Worm (Caenorhabditis elegans) whole organism, L4 larva: ENCODE data around the gene clec-50.

Source experiments
- F49E8.2 ChIP-seq: sonication (generic microtip); optimal IDR thresholded peaks from 2 replicates; lab custom pipeline; 2016; ENCODE audit warnings: missing compliant biosample characterization, mild to moderate bottlenecking, missing genetic modification characterization, borderline replicate concordance
- Y105C5A.15 ChIP-seq: fragments of 200-800 bp; sonication (Bioruptor generic); IDR thresholded peaks from 2 replicates; pipeline ENCODE4 v1.3.6; 2022; ENCODE audit warnings: missing genetic modification characterization, missing compliant biosample characterization
- Y75B8A.6 ChIP-seq: fragments of 200-800 bp; sonication (Bioruptor generic); IDR thresholded peaks from 2 replicates; pipeline ENCODE4 v1.3.6; 2022; ENCODE audit warnings: missing genetic modification reagents, missing genetic modification characterization, missing compliant biosample characterization
- ZK546.5 ChIP-seq, 2 experiments: sonication (generic microtip); optimal IDR thresholded peaks; 2 replicates each; lab custom pipeline; 2017; ENCODE audit warnings: missing biosample characterization in 2 of 2, missing genetic modification characterization in 2 of 2
- aly-2 ChIP-seq: sonication (generic microtip); optimal IDR thresholded peaks from 2 replicates; lab custom pipeline; 2018; ENCODE audit warnings: missing biosample characterization, missing genetic modification characterization
- ama-1 ChIP-seq: fragments of 150-350 bp; optimal IDR thresholded peaks from 2 replicates; lab custom pipeline; 2014; ENCODE audit warnings: inconsistent platforms, mixed read lengths
- arid-1 ChIP-seq: fragments of 200-800 bp; sonication (Bioruptor generic); conservative IDR thresholded peaks from 2 replicates; pipeline ENCODE4 v1.3.6; 2022; ENCODE audit warnings: missing genetic modification reagents, missing genetic modification characterization, missing compliant biosample characterization
- ceh-20 ChIP-seq: fragments of 200-800 bp; sonication (Bioruptor generic); IDR thresholded peaks from 2 replicates; pipeline ENCODE4 v1.3.6; 2022; ENCODE audit warnings: missing genetic modification reagents, missing genetic modification characterization, missing compliant biosample characterization
- ceh-28 ChIP-seq: fragments of 150-350 bp; optimal IDR thresholded peaks from 2 replicates; lab custom pipeline; 2014; ENCODE audit warnings: missing biosample characterization, missing genetic modification reagents, missing genetic modification characterization
- ceh-32 ChIP-seq: sonication (generic microtip); optimal IDR thresholded peaks from 2 replicates; lab custom pipeline; 2016; ENCODE audit warnings: mild to moderate bottlenecking, missing genetic modification characterization, missing compliant biosample characterization; ENCODE audit not compliant: poor library complexity
- ceh-44 ChIP-seq: fragments of 200-800 bp; sonication (Bioruptor generic); IDR thresholded peaks from 2 replicates; pipeline ENCODE4 v1.3.6; 2022; ENCODE audit warnings: missing genetic modification reagents, missing genetic modification characterization, missing compliant biosample characterization
- ceh-82 ChIP-seq: sonication (generic microtip); optimal IDR thresholded peaks from 2 replicates; lab custom pipeline; 2017; ENCODE audit warnings: missing biosample characterization, missing genetic modification characterization
- daf-12 ChIP-seq: fragments of 150-350 bp; optimal IDR thresholded peaks from 2 replicates; lab custom pipeline; 2014; ENCODE audit warnings: missing biosample characterization, missing genetic modification reagents, missing genetic modification characterization
- dmd-9 ChIP-seq: fragments of 200-800 bp; sonication (Bioruptor generic); IDR thresholded peaks from 2 replicates; pipeline ENCODE4 v1.3.6; 2022; ENCODE audit warnings: missing genetic modification reagents, missing genetic modification characterization, missing compliant biosample characterization
- dpl-1 ChIP-seq: fragments of 150-350 bp; optimal IDR thresholded peaks from 2 replicates; lab custom pipeline; 2014; ENCODE audit warnings: missing biosample characterization, missing genetic modification reagents, missing genetic modification characterization
- fos-1 ChIP-seq: fragments of 150-350 bp; optimal IDR thresholded peaks from 2 replicates; lab custom pipeline; 2014; ENCODE audit warnings: missing biosample characterization, missing genetic modification characterization
- hif-1 ChIP-seq, 2 experiments: sonication (generic microtip); optimal IDR thresholded peaks; 2 replicates each; lab custom pipeline; 2016 to 2017; ENCODE audit warnings: missing compliant biosample characterization in 2 of 2, missing genetic modification characterization in 2 of 2, missing genetic modification reagents in 2 of 2, missing genotype in 2 of 2, mild to moderate bottlenecking in 1 of 2
- hlh-11 ChIP-seq: fragments of 200-800 bp; sonication (Bioruptor generic); optimal IDR thresholded peaks from 2 replicates; lab custom pipeline; 2018; ENCODE audit warnings: mild to moderate bottlenecking, missing genetic modification characterization, missing compliant biosample characterization
- hmg-1.1 ChIP-seq: fragments of 200-800 bp; sonication (Bioruptor generic); IDR thresholded peaks from 2 replicates; pipeline ENCODE4 v1.3.6; 2022; ENCODE audit warnings: missing genetic modification reagents, missing genetic modification characterization, missing compliant biosample characterization
- lim-7 ChIP-seq: fragments of 200-800 bp; sonication (Bioruptor generic); IDR thresholded peaks from 2 replicates; pipeline ENCODE4 v1.3.6; 2022; ENCODE audit warnings: missing genetic modification characterization, missing compliant biosample characterization
- lin-1 ChIP-seq: fragments of 200-800 bp; sonication (Bioruptor generic); IDR thresholded peaks from 2 replicates; pipeline ENCODE4 v1.3.6; 2022; ENCODE audit warnings: missing genetic modification reagents, missing genetic modification characterization, missing compliant biosample characterization
- lir-3 ChIP-seq: sonication (generic microtip); optimal IDR thresholded peaks from 2 replicates; lab custom pipeline; 2016; ENCODE audit warnings: mild to moderate bottlenecking, missing genetic modification characterization, missing compliant biosample characterization
- lsy-2 ChIP-seq, 2 experiments: fragments of 150-350 bp in 1 of 2; sonication (generic microtip) in 1 of 2; optimal IDR thresholded peaks; 2 replicates each; lab custom pipeline; 2014 to 2017; ENCODE audit warnings: missing biosample characterization in 2 of 2, missing genetic modification characterization in 2 of 2
- mep-1 ChIP-seq: fragments of 150-350 bp; sonication (generic microtip); optimal IDR thresholded peaks from 3 replicates; lab custom pipeline; 2014; ENCODE audit warnings: missing biosample characterization, missing genetic modification characterization
- nhr-111 ChIP-seq: fragments of 200-800 bp; sonication (Bioruptor generic); optimal IDR thresholded peaks from 2 replicates; lab custom pipeline; 2018; ENCODE audit warnings: mild to moderate bottlenecking, missing genetic modification characterization, missing compliant biosample characterization
- nhr-76 ChIP-seq: fragments of 150-350 bp; optimal IDR thresholded peaks from 2 replicates; lab custom pipeline; 2014; ENCODE audit warnings: missing biosample characterization, missing genetic modification characterization
- pha-4 ChIP-seq, 2 experiments: fragments of 150-350 bp in 1 of 2; fragments of 200-800 bp in 1 of 2; sonication (Bioruptor generic) in 1 of 2; IDR thresholded peaks in 1 of 2; optimal IDR thresholded peaks in 1 of 2; 2 replicates each; pipeline versions ENCODE4 v1.3.6 to Lab custom; 2014 to 2022; ENCODE audit warnings: missing genetic modification characterization in 2 of 2, missing genetic modification reagents in 2 of 2, missing biosample characterization in 1 of 2, missing compliant biosample characterization in 1 of 2
- php-3 ChIP-seq: fragments of 200-800 bp; sonication (Bioruptor generic); IDR thresholded peaks from 2 replicates; pipeline ENCODE4 v1.3.6; 2022; ENCODE audit warnings: missing genetic modification reagents, missing genetic modification characterization, missing compliant biosample characterization
- pqm-1 ChIP-seq: sonication (generic microtip); optimal IDR thresholded peaks from 2 replicates; lab custom pipeline; 2017; ENCODE audit warnings: missing biosample characterization, missing genetic modification characterization
- saeg-2 ChIP-seq: fragments of 200-800 bp; sonication (Bioruptor generic); IDR thresholded peaks from 2 replicates; pipeline ENCODE4 v1.3.6; 2022; ENCODE audit warnings: missing genetic modification reagents, missing genetic modification characterization, missing compliant biosample characterization
- sdz-12 ChIP-seq: fragments of 200-800 bp; sonication (Bioruptor generic); optimal IDR thresholded peaks from 2 replicates; lab custom pipeline; 2018; ENCODE audit warnings: mild to moderate bottlenecking, missing genetic modification characterization, missing compliant biosample characterization
- snpc-1.2 ChIP-seq: fragments of 200-800 bp; sonication (Bioruptor generic); IDR thresholded peaks from 2 replicates; pipeline ENCODE4 v1.3.6; 2022; ENCODE audit warnings: missing genetic modification reagents, missing genetic modification characterization, missing compliant biosample characterization
- snpc-4 ChIP-seq: fragments of 150-350 bp; optimal IDR thresholded peaks from 2 replicates; lab custom pipeline; 2014; ENCODE audit warnings: missing biosample characterization, missing genetic modification characterization
- tag-97 ChIP-seq: fragments of 200-800 bp; sonication (Bioruptor generic); IDR thresholded peaks from 2 replicates; pipeline ENCODE4 v1.3.6; 2022; ENCODE audit warnings: missing genetic modification characterization, missing compliant biosample characterization
- vab-7 ChIP-seq: fragments of 200-800 bp; sonication (Bioruptor generic); IDR thresholded peaks from 2 replicates; pipeline ENCODE4 v1.3.6; 2022; ENCODE audit warnings: missing genetic modification reagents, missing genetic modification characterization, missing compliant biosample characterization
- zag-1 ChIP-seq: fragments of 150-350 bp; optimal IDR thresholded peaks from 2 replicates; lab custom pipeline; 2014; ENCODE audit warnings: missing biosample characterization, missing genetic modification characterization
- zip-2 ChIP-seq: fragments of 150-350 bp; optimal IDR thresholded peaks from 2 replicates; lab custom pipeline; 2014; ENCODE audit warnings: missing biosample characterization, missing genetic modification characterization
- ztf-11 ChIP-seq: fragments of 150-350 bp; optimal IDR thresholded peaks from 2 replicates; lab custom pipeline; 2014; ENCODE audit warnings: missing biosample characterization, missing genetic modification characterization

clec-50 gene

DNA sequence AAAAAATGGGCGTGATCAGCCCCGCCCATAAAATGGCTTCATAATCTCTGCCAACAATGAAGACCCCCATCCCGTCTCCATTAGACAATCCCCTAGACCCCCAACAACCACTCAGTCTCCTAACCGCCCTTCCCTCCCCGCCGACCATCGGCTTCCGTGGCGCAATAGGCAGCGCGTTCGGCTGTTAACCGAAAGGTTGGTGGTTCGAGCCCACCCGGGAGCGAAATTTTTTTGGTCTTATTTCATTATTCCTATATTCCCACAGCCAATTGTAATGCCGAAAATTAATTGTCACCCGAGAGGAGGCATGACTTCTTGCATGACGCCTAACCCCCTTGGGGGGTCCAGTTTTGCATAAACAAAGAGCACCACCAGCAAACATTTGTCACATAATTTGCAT is 32.3 kb downstream of the clec-50 start (continued):
- no peak for TF ChIP-seq hif-1 (tag; optimal IDR thresholded peaks at IDR 0.05; lab: Kevin White, UChicago)
- no peak for TF ChIP-seq ama-1 (lab: Kevin White, UChicago)
- TF ChIP-seq mep-1, result no peak
- TF ChIP-seq saeg-2 (GFP tag; lab: Robert Waterston, UW), result 0 out of 2 replicates have a peak, but pooled peaks have one; percentile 56
- TF ChIP-seq ZK546.5 (tag; optimal IDR thresholded peaks at IDR 0.05; lab: Kevin White, UChicago), result no peak
- no peak for TF ChIP-seq lsy-2 (tag; optimal IDR thresholded peaks at IDR 0.05; lab: Kevin White, UChicago)
- TF ChIP-seq ceh-44 (GFP tag; lab: Robert Waterston, UW), result no peak
- peak; percentile 67 for TF ChIP-seq hmg-1.1 (GFP tag; lab: Robert Waterston, UW)
- TF ChIP-seq Y105C5A.15, result no peak
- peak; percentile 45; the same call in 1 of the 2 replicates for TF ChIP-seq pha-4 (GFP tag; IDR thresholded peaks at IDR 0.05; lab: Robert Waterston, UW)
- TF ChIP-seq pha-4 (tag; optimal IDR thresholded peaks at IDR 0.05; lab: Kevin White, UChicago), result no peak
- TF ChIP-seq vab-7 (GFP tag; lab: Robert Waterston, UW), result 0 out of 2 replicates have a peak, but pooled peaks have one; percentile 44
- TF ChIP-seq arid-1 (GFP tag; lab: Robert Waterston, UW), result no peak; the same call in 1 of the 2 replicates
- TF ChIP-seq ztf-11 (tag; lab: Kevin White, UChicago), result no peak
- TF ChIP-seq sdz-12 (GFP tag; lab: Kevin White, UChicago), result no peak
- 0 out of 2 replicates have a peak, but pooled peaks have one; percentile 39 for TF ChIP-seq snpc-1.2
- TF ChIP-seq ceh-32 (tag; lab: Kevin White, UChicago), result no peak
- TF ChIP-seq fos-1 (tag; lab: Kevin White, UChicago), result no peak
- TF ChIP-seq lim-7 (GFP tag; lab: Robert Waterston, UW), result peak; percentile 73
- TF ChIP-seq dmd-9 (GFP tag; lab: Robert Waterston, UW), result 0 out of 2 replicates have a peak, but pooled peaks have one; percentile 42
- no peak for TF ChIP-seq php-3 (GFP tag; lab: Robert Waterston, UW)
- TF ChIP-seq lir-3 (tag; lab: Kevin White, UChicago), result no peak
- TF ChIP-seq aly-2 (tag; lab: Kevin White, UChicago), result no peak
- TF ChIP-seq, all 104 proteins: peak for 25

DNA sequence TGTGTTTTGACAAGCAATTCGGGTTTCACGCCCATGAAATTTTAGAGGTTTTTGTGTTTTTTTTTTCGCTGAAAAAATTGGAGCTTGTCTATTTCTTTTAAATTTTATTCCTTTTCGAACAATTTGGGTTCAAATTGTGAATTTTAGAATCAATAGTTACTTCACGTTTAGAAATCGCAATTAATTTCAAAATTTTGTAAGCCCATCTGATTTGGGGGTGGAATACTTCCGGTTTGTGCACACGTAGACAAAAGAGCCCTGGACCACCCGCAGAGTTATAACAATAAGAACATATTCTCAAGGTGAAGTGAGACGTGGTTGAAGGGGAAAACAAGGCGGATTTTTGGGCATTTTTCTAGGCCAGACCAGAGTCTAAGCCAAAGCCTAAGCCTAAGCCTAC is 35.9 kb downstream of the clec-50 start, which contains the start of gene Y116F11A.6:
Y116F11A.6 (plus strand) TSS at position 301 of the 400 bp plus-strand sequence.
- TF ChIP-seq lsy-2 (tag; optimal IDR thresholded peaks at IDR 0.05; lab: Kevin White, UChicago), result no peak
- no peak for TF ChIP-seq F49E8.2
- no peak for TF ChIP-seq ceh-82 (tag; lab: Kevin White, UChicago)
- TF ChIP-seq sdz-12 (GFP tag; lab: Kevin White, UChicago), result no peak
- no peak for TF ChIP-seq nhr-111 (GFP tag; lab: Kevin White, UChicago)
- no peak for TF ChIP-seq snpc-4 (tag; lab: Kevin White, UChicago)
- TF ChIP-seq pqm-1 (tag; lab: Kevin White, UChicago), result no peak
- TF ChIP-seq Y75B8A.6 (GFP tag; lab: Robert Waterston, UW), result no peak
- TF ChIP-seq ceh-28 (tag; lab: Kevin White, UChicago), result no peak
- TF ChIP-seq nhr-76 (tag; lab: Kevin White, UChicago), result no peak
- no peak for TF ChIP-seq hmg-1.1 (GFP tag; lab: Robert Waterston, UW)
- no peak for TF ChIP-seq daf-12
- TF ChIP-seq hlh-11 (tag; lab: Kevin White, UChicago), result no peak
- no peak for TF ChIP-seq zag-1 (tag; lab: Kevin White, UChicago)
- no peak for TF ChIP-seq ceh-20 (GFP tag; lab: Robert Waterston, UW)
- TF ChIP-seq zip-2 (tag; lab: Kevin White, UChicago), result no peak
- no peak for TF ChIP-seq lin-1 (GFP tag; lab: Robert Waterston, UW)
- no peak for TF ChIP-seq mep-1
- no peak for TF ChIP-seq dpl-1
- TF ChIP-seq tag-97 (GFP tag; lab: Robert Waterston, UW), result no peak
